Fruit fly (Drosophila melanogaster): ENCODE results near the gene CG32320.

Gene CG32320

DNA sequence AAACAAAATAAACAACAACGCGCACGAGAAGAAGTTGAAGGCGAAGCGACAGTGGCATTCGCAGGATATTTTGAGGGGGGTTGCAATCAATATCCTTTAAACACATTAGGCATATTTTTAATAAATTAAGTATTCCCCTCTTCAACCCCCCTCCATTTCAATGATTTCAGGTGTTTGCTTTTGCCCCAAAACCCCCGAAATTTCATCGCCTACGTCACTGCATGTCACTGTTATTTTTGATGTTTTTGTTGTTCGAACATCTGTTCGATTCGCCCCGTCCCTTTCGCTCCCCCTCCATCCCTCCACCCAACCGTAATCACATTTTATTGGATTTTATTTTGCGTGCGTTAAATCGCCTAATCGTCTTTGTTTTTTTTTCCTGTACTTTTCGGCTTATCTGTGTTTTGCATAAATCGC is 30.2 kb upstream of the CG32320 start (continued):
- TF ChIP-seq CG7368 (GFP tag; optimal IDR thresholded peaks at IDR 0.05) (peak; percentile 61), esn (GFP tag; optimal IDR thresholded peaks at IDR 0.05) (peak; percentile 83), CG6163 (GFP tag; IDR thresholded peaks at IDR 0.05) (peak; percentile 88), Hr38 (GFP tag; optimal IDR thresholded peaks at IDR 0.05) (no peak), fd85E (GFP tag; optimal IDR thresholded peaks at IDR 0.05) (no peak), vri (GFP tag; optimal IDR thresholded peaks at IDR 0.05) (peak; percentile 71), salr (GFP tag; optimal IDR thresholded peaks at IDR 0.05) (no peak), CG10631 (GFP tag; optimal IDR thresholded peaks at IDR 0.05) (peak; percentile 53)

DNA sequence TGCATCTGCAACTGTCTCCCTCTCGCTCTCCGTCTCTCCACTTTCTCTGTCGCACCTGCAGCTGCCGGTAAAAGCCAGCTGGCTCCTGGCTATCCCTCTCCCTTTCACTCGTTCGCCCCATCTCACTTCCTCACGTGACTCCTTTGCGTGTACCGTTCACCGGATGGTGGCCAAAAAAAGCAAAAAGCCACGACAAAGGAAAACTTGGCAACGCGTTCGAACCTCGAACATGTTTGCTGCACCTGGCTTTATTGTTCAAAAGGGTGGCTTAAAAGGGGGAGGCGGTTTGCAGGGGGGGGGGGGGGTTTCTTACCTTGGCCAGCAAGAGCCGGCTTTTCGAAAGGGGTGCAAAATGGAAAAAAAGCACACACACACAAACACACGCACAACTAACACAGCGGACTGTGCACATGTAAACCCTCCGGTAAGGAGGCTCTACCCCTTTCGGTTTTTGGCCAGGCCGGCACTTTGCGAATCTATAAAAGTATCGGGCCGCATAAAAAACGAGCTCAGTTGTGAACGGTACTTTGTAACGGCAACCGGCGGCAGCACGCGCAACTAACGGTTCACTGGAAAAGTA is 28.2 kb upstream of the CG32320 start, which contains the start of gene ru:
TSS of gene ru (plus strand) at position 530 of the 580 bp plus-strand sequence.
- TF ChIP-seq ss (GFP tag; optimal IDR thresholded peaks at IDR 0.05) (peak; percentile 36 to 59), CG6276 (GFP tag; optimal IDR thresholded peaks at IDR 0.05) (no peak), Eip78C (GFP tag) (peak; percentile 40)

DNA sequence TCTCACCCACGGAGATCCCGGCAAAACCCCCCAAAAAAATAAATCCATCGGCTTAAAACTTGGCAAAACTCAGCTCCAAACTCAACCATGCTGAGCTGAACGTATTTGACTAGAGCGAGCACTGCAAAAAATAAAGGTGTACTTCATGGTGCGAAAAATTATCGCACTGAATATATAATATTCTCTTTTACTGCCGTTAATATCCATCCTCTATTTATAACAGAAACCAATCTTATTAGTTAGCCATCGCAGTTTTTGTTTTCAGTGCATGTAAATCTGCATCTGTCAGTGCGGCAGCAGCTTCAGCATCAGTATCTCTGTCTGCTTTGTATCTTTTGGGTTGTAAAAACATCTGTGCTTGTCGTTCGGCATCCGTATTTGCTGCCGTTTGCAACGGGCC is 27.4 kb upstream of the CG32320 start:
- TF ChIP-seq CG8119 (GFP tag; IDR thresholded peaks at IDR 0.05) (peak; percentile 78), fkh (GFP tag; optimal IDR thresholded peaks at IDR 0.05) (no peak), lz (GFP tag; optimal IDR thresholded peaks at IDR 0.05) (peak; percentile 29), CG31627 (GFP tag; optimal IDR thresholded peaks at IDR 0.05) (peak; percentile 36), Ets96B (tag; optimal IDR thresholded peaks at IDR 0.05) (peak; percentile 35), CG6854 (GFP tag; optimal IDR thresholded peaks at IDR 0.05) (no peak), Blimp-1 (GFP tag; optimal IDR thresholded peaks at IDR 0.05) (no peak), CG4318 (GFP tag; optimal IDR thresholded peaks at IDR 0.05) (peak; percentile 45), OdsH (GFP tag; optimal IDR thresholded peaks at IDR 0.05) (peak; percentile 66), Smox (GFP tag; optimal IDR thresholded peaks at IDR 0.05) (peak; percentile 17), achi (GFP tag; optimal IDR thresholded peaks at IDR 0.05) (peak; percentile 31), Hr39 (GFP tag; optimal IDR thresholded peaks at IDR 0.05) (peak; percentile 47), dac (GFP tag; optimal IDR thresholded peaks at IDR 0.05) (peak; percentile 18), Sox15 (GFP tag; optimal IDR thresholded peaks at IDR 0.05) (peak; percentile 11), Lpt (GFP tag; optimal IDR thresholded peaks at IDR 0.05) (peak; percentile 19), Sox102F (GFP tag; optimal IDR thresholded peaks at IDR 0.05) (peak; percentile 13), svp (GFP tag) (peak; percentile 66), CG11762 (GFP tag; optimal IDR thresholded peaks at IDR 0.05; ENCODE audit: insufficient read depth) (no peak), fd85E (GFP tag; optimal IDR thresholded peaks at IDR 0.05) (no peak), eg (GFP tag; IDR thresholded peaks at IDR 0.05) (peak; percentile 75), pdm3 (GFP tag; optimal IDR thresholded peaks at IDR 0.05) (peak; percentile 51), Met (GFP tag; optimal IDR thresholded peaks at IDR 0.05) (peak; percentile 20), CG10669 (GFP tag; optimal IDR thresholded peaks at IDR 0.05) (peak; percentile 17), CG1621 (tag; optimal IDR thresholded peaks at IDR 0.05) (peak; percentile 8), CG6808 (GFP tag; optimal IDR thresholded peaks at IDR 0.05) (no peak), CG9139 (GFP tag; optimal IDR thresholded peaks at IDR 0.05) (no peak), Hr4 (GFP tag; optimal IDR thresholded peaks at IDR 0.05) (peak; percentile 81), Ets21C (GFP tag; optimal IDR thresholded peaks at IDR 0.05) (no peak), CG32006 (GFP tag; optimal IDR thresholded peaks at IDR 0.05) (peak; percentile 68), CG6163 (GFP tag; IDR thresholded peaks at IDR 0.05) (peak; percentile 68; the same call in 2 of the 3 replicates), CG8319 (GFP tag; optimal IDR thresholded peaks at IDR 0.05) (no peak), CG15336 (GFP tag; IDR thresholded peaks at IDR 0.05) (peak; percentile 82), cyc (GFP tag; optimal IDR thresholded peaks at IDR 0.05) (no peak), CG7368 (GFP tag; optimal IDR thresholded peaks at IDR 0.05) (no peak), CG11294 (GFP tag; IDR thresholded peaks at IDR 0.05) (0 out of 2 replicates have a peak, but pooled peaks have one; percentile 18), dsx (GFP tag; optimal IDR thresholded peaks at IDR 0.05; ENCODE audit: poor library complexity, severe bottlenecking) (no peak), CG16779 (tag; optimal IDR thresholded peaks at IDR 0.05) (no peak), fd59A (GFP tag; optimal IDR thresholded peaks at IDR 0.05) (peak; percentile 4), Eip75B (GFP tag; optimal IDR thresholded peaks at IDR 0.05) (no peak)

Data from whole organism, prepupa.